Fruit fly (Drosophila melanogaster) whole organism, embryonic: Measurements from ENCODE around the gene CG17660.

Source experiments
- BtbVII ChIP-seq: fragments of 200-800 bp; sonication (Bioruptor generic); optimal IDR thresholded peaks from 3 replicates; lab custom pipeline; 2017; ENCODE audit warnings: missing biosample characterization, mild to moderate bottlenecking, missing genetic modification characterization
- Bteb2 ChIP-seq: fragments of 200-800 bp; sonication (Bioruptor generic); optimal IDR thresholded peaks from 2 replicates; lab custom pipeline; 2016; ENCODE audit warnings: missing biosample characterization, missing genetic modification characterization
- CG10147 ChIP-seq: fragments of 200-800 bp; sonication (Bioruptor generic); optimal IDR thresholded peaks from 2 replicates; lab custom pipeline; 2019; ENCODE audit warnings: missing biosample characterization, mild to moderate bottlenecking, missing genetic modification characterization, moderate library complexity
- CG10654 ChIP-seq: fragments of 200-800 bp; sonication (Bioruptor generic); optimal IDR thresholded peaks from 2 replicates; lab custom pipeline; 2016; ENCODE audit warnings: missing biosample characterization, missing genetic modification characterization
- CG12659 ChIP-seq: fragments of 200-800 bp; sonication (Bioruptor generic); optimal IDR thresholded peaks from 3 replicates; lab custom pipeline; 2017; ENCODE audit warnings: mild to moderate bottlenecking, missing biosample characterization, missing genetic modification reagents, missing genetic modification characterization
- CG12769 ChIP-seq: fragments of 200-800 bp; sonication (Bioruptor generic); optimal IDR thresholded peaks from 2 replicates; lab custom pipeline; 2019; ENCODE audit warnings: missing biosample characterization, mild to moderate bottlenecking, missing genetic modification characterization, moderate library complexity
- CG13424 ChIP-seq: fragments of 200-800 bp; sonication (Bioruptor generic); optimal IDR thresholded peaks from 2 replicates; lab custom pipeline; 2019; ENCODE audit warnings: missing biosample characterization, mild to moderate bottlenecking, missing genetic modification characterization, moderate library complexity
- CG13775 ChIP-seq: fragments of 200-800 bp; sonication (Bioruptor generic); optimal IDR thresholded peaks from 3 replicates; lab custom pipeline; 2017; ENCODE audit warnings: missing biosample characterization, mild to moderate bottlenecking, missing genetic modification characterization
- CG15479 ChIP-seq: fragments of 200-800 bp; sonication (Bioruptor generic); optimal IDR thresholded peaks from 3 replicates; lab custom pipeline; 2019; ENCODE audit warnings: missing biosample characterization, mild to moderate bottlenecking, missing genetic modification characterization, moderate library complexity
- CG17328 ChIP-seq: fragments of 200-800 bp; sonication (Bioruptor generic); IDR thresholded peaks from 2 replicates; pipeline ENCODE4 v1.3.6; 2022; ENCODE audit warnings: missing biosample characterization, missing genetic modification characterization
- CG17612 ChIP-seq: fragments of 200-800 bp; sonication (Bioruptor generic); IDR thresholded peaks from 2 replicates; pipeline ENCODE4 v1.3.6; 2022; ENCODE audit warnings: missing biosample characterization, missing genetic modification characterization
- CG1832 ChIP-seq: fragments of 200-800 bp; sonication (Bioruptor generic); optimal IDR thresholded peaks from 2 replicates; lab custom pipeline; 2017; ENCODE audit warnings: missing biosample characterization, mild to moderate bottlenecking, missing genetic modification characterization, inconsistent platforms
- CG18476 ChIP-seq: fragments of 200-800 bp; sonication (Bioruptor generic); optimal IDR thresholded peaks from 2 replicates; lab custom pipeline; 2016; ENCODE audit warnings: missing biosample characterization, mild to moderate bottlenecking, missing genetic modification characterization
- CG31224 ChIP-seq: fragments of 200-800 bp; sonication (Bioruptor generic); IDR thresholded peaks from 2 replicates; pipeline ENCODE4 v1.3.6; 2022; ENCODE audit warnings: missing biosample characterization, missing genetic modification characterization
- CG6683 ChIP-seq: fragments of 200-800 bp; sonication (Bioruptor generic); optimal IDR thresholded peaks from 2 replicates; lab custom pipeline; 2017; ENCODE audit warnings: missing biosample characterization, mild to moderate bottlenecking, missing genetic modification characterization, missing genetic modification reagents
- CG7556 ChIP-seq: fragments of 200-800 bp; sonication (Bioruptor generic); optimal IDR thresholded peaks from 2 replicates; lab custom pipeline; 2017; ENCODE audit warnings: missing biosample characterization, mild to moderate bottlenecking, missing genetic modification characterization
- CoRest ChIP-seq: fragments of 200-800 bp; sonication (Bioruptor generic); optimal IDR thresholded peaks from 3 replicates; lab custom pipeline; 2018; ENCODE audit warnings: missing biosample characterization, mild to moderate bottlenecking, missing genetic modification characterization, moderate library complexity
- Deaf1 ChIP-seq: fragments of 200-800 bp; optimal IDR thresholded peaks from 3 replicates; lab custom pipeline; 2019; ENCODE audit warnings: missing biosample characterization, mild to moderate bottlenecking, missing genetic modification characterization, moderate library complexity
- ERR ChIP-seq: fragments of 200-800 bp; sonication (Bioruptor generic); optimal IDR thresholded peaks from 2 replicates; lab custom pipeline; 2016; ENCODE audit warnings: missing biosample characterization, missing genetic modification characterization
- Elba2 ChIP-seq: fragments of 200-800 bp; sonication (Bioruptor generic); optimal IDR thresholded peaks from 3 replicates; lab custom pipeline; 2016; ENCODE audit warnings: missing biosample characterization, missing genetic modification characterization
- Fer1 ChIP-seq: fragments of 200-800 bp; sonication (Bioruptor generic); optimal IDR thresholded peaks from 2 replicates; lab custom pipeline; 2017; ENCODE audit warnings: missing biosample characterization, mild to moderate bottlenecking, missing genetic modification characterization
- Hey ChIP-seq: fragments of 200-800 bp; sonication (Bioruptor generic); optimal IDR thresholded peaks from 3 replicates; lab custom pipeline; 2018; ENCODE audit warnings: missing biosample characterization, mild to moderate bottlenecking, missing genetic modification characterization
- HmgD ChIP-seq: fragments of 200-800 bp; sonication (Bioruptor generic); optimal IDR thresholded peaks from 3 replicates; lab custom pipeline; 2016; ENCODE audit warnings: missing biosample characterization, missing genetic modification characterization
- MBD-R2 ChIP-seq: fragments of 200-800 bp; sonication (Bioruptor generic); IDR thresholded peaks from 2 replicates; pipeline ENCODE4 v1.3.6; 2022; ENCODE audit warnings: missing biosample characterization, missing genetic modification characterization
- Med ChIP-seq: fragments of 200-800 bp; sonication (Bioruptor generic); peaks from one replicate; lab custom pipeline; 2016; ENCODE audit warnings: missing biosample characterization, missing genetic modification characterization, mild to moderate bottlenecking, inconsistent platforms, moderate library complexity
- NC2β ChIP-seq: fragments of 200-800 bp; sonication (Bioruptor generic); optimal IDR thresholded peaks from 2 replicates; lab custom pipeline; 2016; ENCODE audit warnings: missing biosample characterization, missing genetic modification characterization
- Nf-YB ChIP-seq: fragments of 200-800 bp; sonication (Bioruptor generic); optimal IDR thresholded peaks from 3 replicates; lab custom pipeline; 2019; ENCODE audit warnings: missing biosample characterization, mild to moderate bottlenecking, missing genetic modification characterization, moderate library complexity
- Oaz ChIP-seq: fragments of 200-800 bp; sonication (Bioruptor generic); IDR thresholded peaks from 2 replicates; pipeline ENCODE4 v1.3.6; 2022; ENCODE audit warnings: missing biosample characterization, missing genetic modification characterization
- ato ChIP-seq: fragments of 200-800 bp; sonication (Bioruptor generic); IDR thresholded peaks from 2 replicates; pipeline ENCODE4 v1.3.6; 2022; ENCODE audit warnings: missing biosample characterization, missing genetic modification characterization; ENCODE audit not compliant: partially characterized antibody
- br ChIP-seq: fragments of >200 bp; optimal IDR thresholded peaks from 2 replicates; lab custom pipeline; 2017
- chinmo ChIP-seq: fragments of 200-800 bp; sonication (Bioruptor generic); IDR thresholded peaks from 4 replicates; pipeline ENCODE4 v1.3.6; 2022; ENCODE audit warnings: missing biosample characterization, missing genetic modification characterization; ENCODE audit not compliant: partially characterized antibody
- cwo ChIP-seq: fragments of 200-800 bp; sonication (Bioruptor generic); optimal IDR thresholded peaks from 3 replicates; lab custom pipeline; 2017; ENCODE audit warnings: missing biosample characterization, missing genetic modification characterization, mild to moderate bottlenecking, moderate library complexity, missing genetic modification reagents
- fd102C ChIP-seq: fragments of 200-800 bp; sonication (Bioruptor generic); optimal IDR thresholded peaks from 2 replicates; lab custom pipeline; 2018; ENCODE audit warnings: missing biosample characterization, mild to moderate bottlenecking, missing genetic modification characterization, moderate library complexity
- insv ChIP-seq, 2 experiments: fragments of 200-800 bp; sonication (Bioruptor generic); optimal IDR thresholded peaks; 3 replicates each; lab custom pipeline; 2016 to 2018; ENCODE audit warnings: missing biosample characterization in 2 of 2, missing genetic modification characterization in 2 of 2
- lbe ChIP-seq: fragments of 200-800 bp; sonication (Bioruptor generic); optimal IDR thresholded peaks from 2 replicates; lab custom pipeline; 2016; ENCODE audit warnings: missing biosample characterization, mild to moderate bottlenecking, missing genetic modification characterization
- maf-S ChIP-seq: fragments of 200-800 bp; sonication (Bioruptor generic); optimal IDR thresholded peaks from 2 replicates; lab custom pipeline; 2016; ENCODE audit warnings: missing biosample characterization, missing genetic modification characterization
- mirr ChIP-seq: fragments of 200-800 bp; sonication (Bioruptor generic); optimal IDR thresholded peaks from 3 replicates; lab custom pipeline; 2018; ENCODE audit warnings: missing biosample characterization, mild to moderate bottlenecking, missing genetic modification characterization
- mld ChIP-seq: fragments of 200-800 bp; sonication (Bioruptor generic); IDR thresholded peaks from 3 replicates; pipeline ENCODE4 v1.3.6; 2022; ENCODE audit warnings: missing biosample characterization, missing genetic modification characterization; ENCODE audit not compliant: partially characterized antibody
- nom ChIP-seq: fragments of 200-800 bp; sonication (Bioruptor generic); optimal IDR thresholded peaks from 2 replicates; lab custom pipeline; 2017; ENCODE audit warnings: missing biosample characterization, missing genetic modification characterization, mild to moderate bottlenecking, moderate library complexity, missing genetic modification reagents
- sens ChIP-seq: fragments of 200-800 bp; sonication (Bioruptor generic); peaks from one replicate; lab custom pipeline; 2016; ENCODE audit warnings: missing biosample characterization, missing genetic modification characterization
- sim ChIP-seq: fragments of 200-800 bp; sonication (Bioruptor generic); IDR thresholded peaks from 2 replicates; pipeline ENCODE4 v1.3.6; 2022; ENCODE audit warnings: missing biosample characterization, missing genetic modification characterization
- zf30C ChIP-seq: fragments of 200-800 bp; sonication (Bioruptor generic); optimal IDR thresholded peaks from 3 replicates; lab custom pipeline; 2018; ENCODE audit warnings: missing biosample characterization, mild to moderate bottlenecking, missing genetic modification characterization

The CG17660 gene

DNA sequence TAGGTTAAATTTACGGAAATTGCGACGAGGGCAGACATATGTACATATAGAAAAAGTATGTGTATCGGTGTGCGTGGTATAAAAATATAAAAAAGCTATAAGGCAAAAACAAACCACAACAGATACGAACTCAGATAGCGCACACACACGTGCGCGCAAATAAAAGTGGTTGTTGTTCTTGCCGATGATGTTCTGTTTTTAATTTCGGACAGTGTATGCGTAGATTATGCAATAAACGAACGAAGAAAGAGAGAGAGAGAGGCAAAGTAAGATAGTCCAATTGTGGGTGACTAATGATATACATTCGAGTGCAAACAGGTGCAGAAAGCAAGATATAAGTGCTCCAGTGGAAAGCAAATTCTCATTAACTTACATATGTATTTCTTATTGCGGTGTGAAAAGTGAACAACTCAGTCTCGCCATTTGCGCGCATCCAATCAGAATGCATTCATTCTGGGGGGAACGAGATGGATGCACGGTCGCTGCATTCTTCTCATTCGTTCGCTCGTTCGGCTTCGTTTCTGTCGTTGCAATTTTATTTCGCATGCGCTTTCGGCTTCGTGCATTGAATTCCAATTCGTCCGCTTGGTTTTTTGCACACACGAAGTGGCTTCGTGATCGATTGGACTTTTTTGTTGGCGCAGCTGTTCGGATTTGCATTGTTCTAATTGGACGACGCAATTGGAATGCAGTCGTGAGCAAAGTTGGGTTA, 40.7 kb downstream of the CG17660 start (continued):
- TF ChIP-seq CG15479 (GFP tag; lab: Kevin White, UChicago) (peak; percentile 85), CG13424 (tag; lab: Kevin White, UChicago) (no peak), mirr (GFP tag; lab: Kevin White, UChicago) (peak; percentile 56), Fer1 (GFP tag; lab: Kevin White, UChicago) (peak; percentile 17), BtbVII (GFP tag; lab: Kevin White, UChicago) (no peak), zf30C (peak; percentile 40), sens (GFP tag; lab: Kevin White, UChicago) (peak; percentile 34), cwo (GFP tag; lab: Kevin White, UChicago) (peak; percentile 89), CG18476 (GFP tag; lab: Kevin White, UChicago) (no peak), CG10654 (GFP tag; lab: Kevin White, UChicago) (no peak), Nf-YB (GFP tag; lab: Kevin White, UChicago) (peak; percentile 74), CG17612 (no peak), Med (GFP tag; lab: Kevin White, UChicago) (peak; percentile 47), insv (GFP tag; optimal IDR thresholded peaks at IDR 0.05; lab: Kevin White, UChicago) (peak in 1 of 2 experiments; percentile 83), Deaf1 (tag; lab: Kevin White, UChicago) (peak; percentile 57), Elba2 (GFP tag; lab: Kevin White, UChicago) (peak; percentile 77)
- TF ChIP-seq, all 482 proteins: peak for 21

DNA sequence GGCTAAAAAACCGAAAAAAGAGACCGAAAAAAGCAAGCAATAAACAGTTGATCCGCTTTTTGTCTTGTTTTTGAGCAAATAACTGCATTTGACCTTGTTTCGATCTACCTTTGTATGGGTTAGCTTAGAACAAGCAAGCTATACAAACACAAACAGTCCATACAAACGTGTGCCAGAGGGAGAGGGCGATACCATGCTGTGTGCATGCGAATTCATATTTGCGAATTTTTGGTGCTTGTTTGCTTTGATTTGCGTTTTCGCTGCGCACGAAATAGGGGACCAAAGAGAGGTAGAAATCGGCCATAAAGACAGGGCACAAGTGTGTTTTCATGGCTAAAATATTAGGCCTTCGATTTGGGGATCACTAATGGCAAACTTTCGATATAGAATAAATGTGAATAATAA, 41.6 kb downstream of the CG17660 start:
- TF ChIP-seq lbe (peak; percentile 32), maf-S (GFP tag; lab: Kevin White, UChicago) (no peak), CG6683 (GFP tag; lab: Kevin White, UChicago) (no peak), nom (GFP tag; lab: Kevin White, UChicago) (peak; percentile 13)

DNA sequence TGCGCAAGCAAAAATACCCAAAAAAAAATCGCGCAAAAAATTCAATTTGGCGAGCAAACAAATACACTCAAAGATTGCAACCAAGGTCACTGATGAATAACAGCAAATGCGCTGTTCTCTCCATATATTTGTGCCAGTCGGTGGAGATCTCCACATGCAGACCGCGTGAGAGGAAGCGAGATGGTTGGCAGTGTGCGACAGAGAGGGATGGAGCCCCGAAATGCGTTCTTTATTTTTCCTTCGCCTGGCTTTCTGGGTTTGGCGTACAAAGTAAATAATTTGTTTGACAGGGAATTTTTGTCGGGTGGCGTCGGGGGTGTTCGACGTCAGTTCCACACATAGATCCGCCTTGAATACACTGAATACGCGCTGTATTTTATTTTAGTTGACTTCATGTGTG, 42.7 kb downstream of the CG17660 start:
- no peak for TF ChIP-seq CG7556 (GFP tag; lab: Kevin White, UChicago)
- TF ChIP-seq Fer1 (GFP tag; lab: Kevin White, UChicago) = no peak
- no peak for TF ChIP-seq cwo (GFP tag; lab: Kevin White, UChicago)
- no peak for TF ChIP-seq CG31224 (GFP tag; lab: Robert Waterston, UW)
- no peak for TF ChIP-seq ato (GFP tag; lab: Robert Waterston, UW)
- no peak for TF ChIP-seq HmgD (GFP tag; lab: Kevin White, UChicago)
- TF ChIP-seq ERR (GFP tag; lab: Kevin White, UChicago) = no peak
- no peak for TF ChIP-seq CG12769 (tag; lab: Kevin White, UChicago)
- TF ChIP-seq chinmo (GFP tag; lab: Robert Waterston, UW) = peak; percentile 55; the same call in 2 of the 4 replicates
- no peak for TF ChIP-seq br (lab: Kevin White, UChicago)
- no peak for TF ChIP-seq mld (GFP tag; lab: Robert Waterston, UW)
- no peak for TF ChIP-seq Oaz (GFP tag; lab: Robert Waterston, UW)
- no peak for TF ChIP-seq MBD-R2 (GFP tag; lab: Robert Waterston, UW)
- TF ChIP-seq fd102C (GFP tag; lab: Kevin White, UChicago) = no peak
- 0 out of 2 replicates have a peak, but pooled peaks have one; percentile 20 for TF ChIP-seq CG17328 (GFP tag; lab: Robert Waterston, UW)
- TF ChIP-seq CG10147 (GFP tag; lab: Kevin White, UChicago) = no peak
- no peak for TF ChIP-seq NC2β (GFP tag; lab: Kevin White, UChicago)
- peak; percentile 47 for TF ChIP-seq CG1832
- TF ChIP-seq CoRest (tag; lab: Kevin White, UChicago) = no peak
- TF ChIP-seq Hey (tag; lab: Kevin White, UChicago) = no peak
- 0 out of 2 replicates have a peak, but pooled peaks have one; percentile 6 for TF ChIP-seq sim (GFP tag; lab: Robert Waterston, UW)
- no peak for TF ChIP-seq CG13775 (GFP tag; lab: Kevin White, UChicago)
- no peak for TF ChIP-seq Med (GFP tag; lab: Kevin White, UChicago)
- no peak for TF ChIP-seq CG18476 (GFP tag; lab: Kevin White, UChicago)
- no peak for TF ChIP-seq CG12659 (GFP tag; lab: Kevin White, UChicago)
- no peak for TF ChIP-seq Bteb2 (GFP tag; lab: Kevin White, UChicago)
